Worm (Caenorhabditis elegans) whole organism, young adult: ENCODE data around the gene chd-3.

Source experiments
- akir-1 ChIP-seq: fragments of 200-800 bp; sonication (Bioruptor generic); optimal IDR thresholded peaks from 2 replicates; lab custom pipeline; 2018; ENCODE audit warnings: mild to moderate bottlenecking, missing genetic modification characterization, moderate library complexity, missing compliant biosample characterization
- bed-2 ChIP-seq: fragments of 200-800 bp; sonication (Bioruptor generic); IDR thresholded peaks from 2 replicates; pipeline ENCODE4 v1.3.6; 2022; ENCODE audit warnings: missing genetic modification reagents, missing genetic modification characterization, missing compliant biosample characterization
- cebp-1 ChIP-seq, 2 experiments: fragments of 200-800 bp in 1 of 2; sonication (Bioruptor generic) in 1 of 2; sonication (generic microtip) in 1 of 2; IDR thresholded peaks in 1 of 2; optimal IDR thresholded peaks in 1 of 2; 2 replicates each; pipeline versions ENCODE4 v1.3.6 to Lab custom; 2017 to 2022; ENCODE audit warnings: missing compliant biosample characterization in 2 of 2, missing genetic modification characterization in 2 of 2, mild to moderate bottlenecking in 1 of 2, missing genetic modification reagents in 1 of 2, moderate library complexity in 1 of 2

The chd-3 gene

DNA sequence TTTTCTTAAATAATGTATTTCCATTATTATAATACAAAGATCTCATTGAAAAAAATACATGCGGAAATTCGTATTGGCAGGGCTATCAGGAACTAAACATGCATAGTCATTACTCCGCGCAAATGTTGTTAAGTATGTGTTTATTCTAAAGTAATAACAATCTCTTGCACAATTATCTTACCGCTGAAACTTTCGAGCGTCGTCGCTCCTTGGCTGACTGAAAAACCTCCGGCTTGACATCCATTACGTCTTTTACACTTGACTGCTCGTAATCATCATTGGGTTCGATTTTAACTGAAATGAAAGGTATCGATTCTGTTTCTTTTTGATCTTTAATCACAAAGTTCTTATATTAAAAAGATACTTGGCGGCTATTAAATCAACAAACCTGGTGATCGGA lies 52.6 kb downstream of the chd-3 start:
- no peak for TF ChIP-seq cebp-1 (GFP tag; IDR thresholded peaks at IDR 0.05; lab: Robert Waterston, UW)
- no peak for TF ChIP-seq cebp-1 (tag; optimal IDR thresholded peaks at IDR 0.05; lab: Kevin White, UChicago)
- no peak for TF ChIP-seq akir-1
- TF ChIP-seq bed-2 (GFP tag; lab: Robert Waterston, UW), result no peak
